Fruit fly (Drosophila melanogaster): ENCODE measurements around the gene Tre1.
A peak's percentile ranks its signal among the peaks of the same experiment; 100 is the strongest.

Gene Tre1

DNA sequence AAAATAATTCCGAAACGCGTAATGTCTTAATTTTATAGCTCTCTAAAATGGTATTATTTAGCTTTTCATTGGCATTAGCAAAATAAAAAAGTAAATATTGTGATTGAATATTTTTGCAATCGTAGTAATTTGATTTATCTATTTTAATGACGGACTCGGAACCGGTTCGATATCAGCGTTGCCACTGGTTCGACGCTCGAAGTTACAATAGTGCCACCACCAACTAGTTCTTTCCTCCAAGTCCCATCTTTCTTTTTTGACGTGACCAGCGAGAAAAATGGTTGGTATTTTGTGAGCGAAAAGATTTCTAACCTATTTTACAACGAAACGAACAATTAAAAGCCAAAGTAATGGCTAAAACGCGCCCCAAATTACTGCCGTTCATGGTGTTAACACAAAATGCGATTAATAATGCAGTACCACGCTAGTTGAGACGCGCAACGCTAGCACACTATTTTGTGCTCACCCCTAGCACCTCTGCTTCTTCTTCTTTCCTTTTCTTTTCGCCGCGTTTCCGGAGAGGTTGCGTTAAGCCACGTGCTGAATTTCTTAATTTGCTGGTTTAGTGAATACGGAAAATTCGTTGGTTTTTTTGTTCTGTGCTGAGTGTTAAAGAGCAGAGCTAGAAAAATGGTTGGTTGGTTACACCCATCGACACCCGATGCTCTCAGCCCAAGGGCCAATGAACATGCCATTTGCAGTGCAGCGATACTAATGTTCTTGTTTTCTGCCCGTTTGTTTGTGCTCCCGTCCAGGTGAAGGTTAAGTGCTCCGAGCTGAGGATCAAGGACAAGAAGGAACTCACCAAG is 7.3 kb downstream of the Tre1 start, which contains the start of gene RpL35:
TSS of gene RpL35 (plus strand) at position 159 of the 809 bp plus-strand sequence.
- no peak for TF ChIP-seq Hr78 (GFP tag; optimal IDR thresholded peaks at IDR 0.05)
- TF ChIP-seq GATAd (GFP tag; optimal IDR thresholded peaks at IDR 0.05) = no peak
- TF ChIP-seq sage (GFP tag; optimal IDR thresholded peaks at IDR 0.05) = no peak
- TF ChIP-seq Rel (GFP tag; optimal IDR thresholded peaks at IDR 0.05) = no peak
- peak; percentile 26 for TF ChIP-seq Rel (tag; optimal IDR thresholded peaks at IDR 0.05)
- no peak for TF ChIP-seq tai (GFP tag; optimal IDR thresholded peaks at IDR 0.05)
- peak; percentile 42 for TF ChIP-seq Myc (optimal IDR thresholded peaks at IDR 0.05)
- TF ChIP-seq usp (GFP tag; optimal IDR thresholded peaks at IDR 0.05) = no peak
- peak; percentile 35 for TF ChIP-seq h (GFP tag; optimal IDR thresholded peaks at IDR 0.05)
- peak; percentile 12 for TF ChIP-seq psq (GFP tag; optimal IDR thresholded peaks at IDR 0.05)
- TF ChIP-seq Mio (GFP tag; optimal IDR thresholded peaks at IDR 0.05) = no peak
- peak; percentile 21 for TF ChIP-seq HLH106 (tag; optimal IDR thresholded peaks at IDR 0.05)
- no peak for TF ChIP-seq CrebA (GFP tag; optimal IDR thresholded peaks at IDR 0.05; ENCODE audit: borderline replicate concordance)
- peak; percentile 59 for TF ChIP-seq Sp1 (GFP tag; optimal IDR thresholded peaks at IDR 0.05)
- TF ChIP-seq brk (GFP tag; optimal IDR thresholded peaks at IDR 0.05) = no peak
- peak; percentile 47 for TF ChIP-seq fru (GFP tag; optimal IDR thresholded peaks at IDR 0.05)
- TF ChIP-seq jim (GFP tag; optimal IDR thresholded peaks at IDR 0.05) = no peak
- peak in 1 of 2 experiments; percentile 39 for TF ChIP-seq foxo (GFP tag; optimal IDR thresholded peaks at IDR 0.05)
- TF ChIP-seq OdsH (GFP tag; optimal IDR thresholded peaks at IDR 0.05) = peak; percentile 26
- TF ChIP-seq Abd-B (GFP tag; optimal IDR thresholded peaks at IDR 0.05) = no peak
- TF ChIP-seq pan (optimal IDR thresholded peaks at IDR 0.05) = no peak
- no peak for TF ChIP-seq Jra (GFP tag; optimal IDR thresholded peaks at IDR 0.05)
- no peak for TF ChIP-seq Vsx2 (GFP tag; optimal IDR thresholded peaks at IDR 0.05; ENCODE audit: partially characterized antibody)
- TF ChIP-seq lola (GFP tag; optimal IDR thresholded peaks at IDR 0.05) = no peak
- TF ChIP-seq N (GFP tag; optimal IDR thresholded peaks at IDR 0.05) = no peak
- peak; percentile 31 for TF ChIP-seq br (GFP tag; optimal IDR thresholded peaks at IDR 0.05)
- TF ChIP-seq CG32264 (GFP tag; optimal IDR thresholded peaks at IDR 0.05) = no peak
- TF ChIP-seq dl (GFP tag; optimal IDR thresholded peaks at IDR 0.05; ENCODE audit: insufficient read depth in 1 of 2, partially characterized antibody in 2 of 2) = no peak
- TF ChIP-seq Hr83 (GFP tag; optimal IDR thresholded peaks at IDR 0.05; ENCODE audit: poor library complexity, severe bottlenecking) = no peak
- no peak for TF ChIP-seq woc (GFP tag; optimal IDR thresholded peaks at IDR 0.05)
- TF ChIP-seq Hnf4 (GFP tag; optimal IDR thresholded peaks at IDR 0.05) = peak; percentile 45
- TF ChIP-seq Dif (GFP tag; optimal IDR thresholded peaks at IDR 0.05; ENCODE audit: partially characterized antibody) = no peak
- TF ChIP-seq Dfd (GFP tag; optimal IDR thresholded peaks at IDR 0.05) = no peak
- peak; percentile 15 for TF ChIP-seq dmrt93B (GFP tag; optimal IDR thresholded peaks at IDR 0.05)
- peak; percentile 47 for TF ChIP-seq CG9705 (GFP tag; optimal IDR thresholded peaks at IDR 0.05)
- TF ChIP-seq dsf (GFP tag; optimal IDR thresholded peaks at IDR 0.05; ENCODE audit: borderline replicate concordance) = no peak
- TF ChIP-seq rgr (GFP tag; optimal IDR thresholded peaks at IDR 0.05) = peak; percentile 60
- TF ChIP-seq sv (GFP tag; optimal IDR thresholded peaks at IDR 0.05) = no peak
- no peak for TF ChIP-seq ey (GFP tag; optimal IDR thresholded peaks at IDR 0.05)

- TF ChIP-seq woc (GFP tag; optimal IDR thresholded peaks at IDR 0.05) (peak; percentile 38), OdsH (GFP tag; optimal IDR thresholded peaks at IDR 0.05) (no peak), Abd-B (GFP tag; optimal IDR thresholded peaks at IDR 0.05) (no peak), br (GFP tag; optimal IDR thresholded peaks at IDR 0.05) (peak; percentile 3), foxo (GFP tag; optimal IDR thresholded peaks at IDR 0.05) (peak in 1 of 2 experiments; percentile 56), GATAd (GFP tag; optimal IDR thresholded peaks at IDR 0.05) (peak; percentile 25), ey (GFP tag; optimal IDR thresholded peaks at IDR 0.05) (peak; percentile 30), HLH106 (tag; optimal IDR thresholded peaks at IDR 0.05) (peak; percentile 23), Hr83 (GFP tag; optimal IDR thresholded peaks at IDR 0.05; ENCODE audit: poor library complexity, severe bottlenecking) (peak; percentile 79)
Observed at dm6 chrX:5671537-5672029, 8.2 kb downstream of the Tre1 start, which contains the start of gene Rab18. Rab18 (minus strand) TSS chrX:5671812.
